Worm (Caenorhabditis elegans): ENCODE data around the gene K08C7.4.
A peak's percentile ranks its signal among the peaks of the same experiment; 100 is the strongest.

- TF ChIP-seq unc-62 (GFP tag; optimal IDR thresholded peaks at IDR 0.05) = no peak
- no peak for TF ChIP-seq ztf-4 (tag; optimal IDR thresholded peaks at IDR 0.05)
- peak; percentile 12 for TF ChIP-seq fos-1 (tag; optimal IDR thresholded peaks at IDR 0.05)
- TF ChIP-seq nhr-12 (tag; optimal IDR thresholded peaks at IDR 0.05) = no peak
Measured at ce11 chrIV:10701866-10702458, 21.7 kb upstream of the K08C7.4 start.
